Worm (Caenorhabditis elegans): ENCODE data around the gene ZK666.14.

DNA sequence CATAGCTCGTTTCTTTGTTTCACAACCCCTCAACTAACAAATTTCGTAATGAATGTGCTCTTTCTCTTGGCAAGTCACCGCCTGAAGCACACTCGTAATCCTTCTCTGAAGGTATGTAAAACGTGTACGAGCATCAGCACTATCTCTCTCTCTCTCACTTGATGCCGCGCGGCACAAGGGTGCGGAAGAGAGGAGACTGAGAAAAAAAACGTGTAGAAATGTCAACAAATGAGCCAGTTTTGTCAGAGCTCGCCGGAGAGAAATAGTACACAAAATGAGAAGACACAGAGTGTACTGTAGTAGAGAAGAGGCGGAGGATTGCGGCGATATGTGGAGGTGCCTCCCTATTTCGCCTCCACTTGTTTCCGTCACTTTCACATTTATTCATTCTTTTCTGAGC lies 15.7 kb downstream of the ZK666.14 start, which contains the start of gene F59B10.3:
- TF ChIP-seq sdz-12 (GFP tag; optimal IDR thresholded peaks at IDR 0.05): no peak
- TF ChIP-seq aha-1 (tag): no peak
- TF ChIP-seq pha-4 (GFP tag; IDR thresholded peaks at IDR 0.05): no peak
- no peak for TF ChIP-seq pha-4 (tag; optimal IDR thresholded peaks at IDR 0.05)

All from whole organism, L4 larva.